Worm (Caenorhabditis elegans): ENCODE data around the gene col-177.

ce11 chrX:10966251-10966650 is 35.4 kb downstream of the col-177 start, which contains the start of gene lge-1:
- TF ChIP-seq aha-1 (tag) (no peak), unc-39 (tag; optimal IDR thresholded peaks at IDR 0.05) (no peak), nhr-41 (GFP tag; IDR thresholded peaks at IDR 0.05) (no peak)

All from whole organism, L4 larva.